Worm (Caenorhabditis elegans): ENCODE measurements around the gene acds-10.

DNA sequence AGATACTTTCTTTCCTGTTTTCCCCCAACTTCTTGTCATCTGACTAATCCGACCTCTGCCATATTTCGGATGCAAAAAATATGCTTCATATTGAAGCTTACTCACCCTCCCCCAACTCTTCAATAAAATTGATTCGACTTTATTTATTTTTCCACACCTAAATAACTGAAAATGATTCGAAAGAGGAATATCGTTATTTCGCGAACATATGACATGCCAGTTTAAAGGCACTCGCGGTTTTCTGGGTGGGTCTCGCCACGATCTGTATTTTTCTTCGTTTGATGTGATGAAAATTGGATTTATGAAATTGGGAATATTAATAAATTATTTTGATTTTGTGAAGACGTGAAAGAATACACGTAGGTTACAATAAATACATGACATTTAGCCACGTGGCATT is 24.0 kb downstream of the acds-10 start, which contains the start of gene F44E7.3:
- TF ChIP-seq spr-3 (GFP tag; optimal IDR thresholded peaks at IDR 0.05) = no peak
- TF ChIP-seq pha-4 (GFP tag; IDR thresholded peaks at IDR 0.05) = no peak
- no peak for TF ChIP-seq pha-4 (tag; optimal IDR thresholded peaks at IDR 0.05)
- no peak for TF ChIP-seq arid-1 (GFP tag; conservative IDR thresholded peaks at IDR 0.05)
- no peak for TF ChIP-seq D1046.2 (GFP tag; IDR thresholded peaks at IDR 0.05)
- no peak for TF ChIP-seq set-16 (GFP tag; IDR thresholded peaks at IDR 0.05)
